Worm (Caenorhabditis elegans) whole organism, L1 larva: ENCODE data around the gene B0507.1.

Experiments
- C34B4.2 ChIP-seq: sonication (generic microtip); optimal IDR thresholded peaks from 2 replicates; lab custom pipeline; 2017; ENCODE audit warnings: mild to moderate bottlenecking, missing genetic modification characterization, missing compliant biosample characterization
- alr-1 ChIP-seq: fragments of 200-800 bp; sonication (Bioruptor generic); optimal IDR thresholded peaks from 2 replicates; lab custom pipeline; 2018; ENCODE audit warnings: borderline replicate concordance, mild to moderate bottlenecking, missing genetic modification characterization, missing compliant biosample characterization
- aly-2 ChIP-seq: fragments of 150-350 bp; optimal IDR thresholded peaks from 2 replicates; lab custom pipeline; 2014; ENCODE audit warnings: missing biosample characterization, missing genetic modification characterization
- blmp-1 ChIP-seq: fragments of 150-350 bp; optimal IDR thresholded peaks from 2 replicates; lab custom pipeline; 2014; ENCODE audit warnings: missing biosample characterization, missing genetic modification characterization
- ceh-63 ChIP-seq: fragments of 200-800 bp; sonication (Bioruptor generic); optimal IDR thresholded peaks from 2 replicates; lab custom pipeline; 2018; ENCODE audit warnings: mild to moderate bottlenecking, missing genetic modification characterization, missing compliant biosample characterization
- ceh-82 ChIP-seq, 3 experiments: fragments of 150-350 bp in 1 of 3; sonication (generic microtip) in 2 of 3; optimal IDR thresholded peaks; 2 replicates each; lab custom pipeline; 2014 to 2017; ENCODE audit warnings: missing biosample characterization in 3 of 3, missing genetic modification characterization in 3 of 3
- efl-1 ChIP-seq, 4 experiments: fragments of 150-350 bp; optimal IDR thresholded peaks in 3 of 4; peaks in 1 of 4; 1 replicate in 1 of 4; 2 replicates in 3 of 4; lab custom pipeline; 2014; ENCODE audit warnings: missing biosample characterization in 2 of 4, missing genetic modification characterization in 2 of 4, missing genetic modification reagents in 2 of 4
- egl-13 ChIP-seq: sonication (generic microtip); optimal IDR thresholded peaks from 2 replicates; lab custom pipeline; 2016; ENCODE audit warnings: missing genotype, missing genetic modification reagents, missing genetic modification characterization, missing compliant biosample characterization
- egl-27 ChIP-seq, 2 experiments: fragments of 150-350 bp in 1 of 2; sonication (generic microtip); optimal IDR thresholded peaks; 3 replicates each; lab custom pipeline; 2017 to 2018; ENCODE audit warnings: missing biosample characterization in 2 of 2, missing genetic modification characterization in 2 of 2, missing genetic modification reagents in 2 of 2
- fkh-10 ChIP-seq: sonication (generic microtip); optimal IDR thresholded peaks from 2 replicates; lab custom pipeline; 2017; ENCODE audit warnings: missing biosample characterization, missing genetic modification reagents, missing genetic modification characterization
- fkh-8 ChIP-seq: sonication (generic microtip); optimal IDR thresholded peaks from 2 replicates; lab custom pipeline; 2016; ENCODE audit warnings: mild to moderate bottlenecking, missing genetic modification characterization, missing compliant biosample characterization
- fos-1 ChIP-seq: fragments of 150-350 bp; optimal IDR thresholded peaks from 2 replicates; lab custom pipeline; 2014; ENCODE audit warnings: missing biosample characterization, missing genetic modification characterization
- grh-1 ChIP-seq: fragments of 200-800 bp; sonication (Bioruptor generic); IDR thresholded peaks from 2 replicates; pipeline ENCODE4 v1.3.6; 2022; ENCODE audit warnings: missing genetic modification reagents, missing genetic modification characterization, missing compliant biosample characterization
- hlh-17 ChIP-seq: fragments of 200-800 bp; sonication (Bioruptor generic); optimal IDR thresholded peaks from 2 replicates; lab custom pipeline; 2018; ENCODE audit warnings: missing genetic modification characterization, mild to moderate bottlenecking, missing compliant biosample characterization, moderate library complexity, borderline replicate concordance
- hlh-4 ChIP-seq: sonication (generic microtip); optimal IDR thresholded peaks from 2 replicates; lab custom pipeline; 2016; ENCODE audit warnings: mild to moderate bottlenecking, missing genetic modification characterization, missing compliant biosample characterization
- hpl-2 ChIP-seq: fragments of 150-350 bp; optimal IDR thresholded peaks from 2 replicates; lab custom pipeline; 2014; ENCODE audit warnings: missing biosample characterization, missing genetic modification reagents, missing genetic modification characterization
- jun-1 ChIP-seq: fragments of 150-350 bp; optimal IDR thresholded peaks from 2 replicates; lab custom pipeline; 2014; ENCODE audit warnings: missing biosample characterization, missing genetic modification reagents, missing genetic modification characterization
- lin-13 ChIP-seq: fragments of 150-350 bp; optimal IDR thresholded peaks from 2 replicates; lab custom pipeline; 2014; ENCODE audit warnings: missing biosample characterization, missing genetic modification reagents, missing genetic modification characterization
- lin-14 ChIP-seq: fragments of 200-800 bp; sonication (Bioruptor generic); optimal IDR thresholded peaks from 2 replicates; lab custom pipeline; 2018; ENCODE audit warnings: mild to moderate bottlenecking, missing genetic modification characterization, moderate library complexity, missing compliant biosample characterization
- lsy-2 ChIP-seq, 2 experiments: fragments of 150-350 bp; optimal IDR thresholded peaks; 2 replicates each; lab custom pipeline; 2014; ENCODE audit warnings: missing biosample characterization in 2 of 2, missing genetic modification characterization in 2 of 2
- mab-9 ChIP-seq: fragments of 200-800 bp; sonication (Bioruptor generic); IDR thresholded peaks from 2 replicates; pipeline ENCODE4 v1.3.6; 2022; ENCODE audit warnings: missing genetic modification reagents, missing genetic modification characterization, missing compliant biosample characterization
- mdl-1 ChIP-seq, 2 experiments: fragments of 150-350 bp; optimal IDR thresholded peaks; 2 replicates each; lab custom pipeline; 2014 to 2017; ENCODE audit warnings: missing biosample characterization in 2 of 2, missing genetic modification characterization in 2 of 2, inconsistent platforms in 1 of 2
- mep-1 ChIP-seq: fragments of 150-350 bp; optimal IDR thresholded peaks from 2 replicates; lab custom pipeline; 2014; ENCODE audit warnings: missing biosample characterization, missing genetic modification characterization
- nhr-11 ChIP-seq: fragments of 150-350 bp; optimal IDR thresholded peaks from 2 replicates; lab custom pipeline; 2014; ENCODE audit warnings: missing biosample characterization, missing genetic modification characterization
- nhr-12 ChIP-seq: sonication (generic microtip); optimal IDR thresholded peaks from 2 replicates; lab custom pipeline; 2017; ENCODE audit warnings: missing biosample characterization, missing genetic modification characterization
- nhr-71 ChIP-seq: sonication (generic microtip); optimal IDR thresholded peaks from 2 replicates; lab custom pipeline; 2016; ENCODE audit warnings: mild to moderate bottlenecking, missing genetic modification characterization, moderate library complexity, missing compliant biosample characterization
- nhr-76 ChIP-seq: sonication (generic microtip); optimal IDR thresholded peaks from 2 replicates; lab custom pipeline; 2017; ENCODE audit warnings: missing biosample characterization, missing genetic modification characterization
- pag-3 ChIP-seq: sonication (generic microtip); optimal IDR thresholded peaks from 2 replicates; lab custom pipeline; 2017; ENCODE audit warnings: missing genetic modification characterization, mild to moderate bottlenecking, missing compliant biosample characterization, antibody characterized with exemption, borderline replicate concordance; ENCODE audit not compliant: insufficient read depth
- rnt-1 ChIP-seq: sonication (generic microtip); optimal IDR thresholded peaks from 2 replicates; lab custom pipeline; 2016; ENCODE audit warnings: mild to moderate bottlenecking, missing genetic modification characterization, moderate library complexity, missing compliant biosample characterization
- snpc-4 ChIP-seq: fragments of 150-350 bp; optimal IDR thresholded peaks from 2 replicates; lab custom pipeline; 2014; ENCODE audit warnings: missing biosample characterization, missing genetic modification characterization
- snu-23 ChIP-seq: sonication (generic microtip); optimal IDR thresholded peaks from 2 replicates; lab custom pipeline; 2016; ENCODE audit warnings: missing genetic modification characterization, missing compliant biosample characterization
- sox-4 ChIP-seq: sonication (generic microtip); optimal IDR thresholded peaks from 2 replicates; lab custom pipeline; 2016; ENCODE audit warnings: missing genetic modification characterization, missing compliant biosample characterization
- sptf-1 ChIP-seq: fragments of 150-350 bp; optimal IDR thresholded peaks from 2 replicates; lab custom pipeline; 2014; ENCODE audit warnings: missing biosample characterization, missing genetic modification characterization
- sup-37 ChIP-seq: fragments of 200-800 bp; sonication (Bioruptor generic); optimal IDR thresholded peaks from 2 replicates; lab custom pipeline; 2018; ENCODE audit warnings: mild to moderate bottlenecking, missing genetic modification characterization, missing compliant biosample characterization
- swsn-7 ChIP-seq: sonication (generic microtip); optimal IDR thresholded peaks from 2 replicates; lab custom pipeline; 2016; ENCODE audit warnings: missing genetic modification characterization, missing compliant biosample characterization
- tlp-1 ChIP-seq: fragments of 150-350 bp; optimal IDR thresholded peaks from 2 replicates; lab custom pipeline; 2014; ENCODE audit warnings: missing biosample characterization, missing genetic modification characterization
- unc-130 ChIP-seq: fragments of 150-350 bp; optimal IDR thresholded peaks from 2 replicates; lab custom pipeline; 2017; ENCODE audit warnings: missing biosample characterization, missing genetic modification characterization, inconsistent platforms
- unc-30 ChIP-seq: sonication (generic microtip); optimal IDR thresholded peaks from 2 replicates; lab custom pipeline; 2017; ENCODE audit warnings: missing biosample characterization, missing genetic modification characterization
- unc-62 ChIP-seq: fragments of 150-350 bp; optimal IDR thresholded peaks from 2 replicates; lab custom pipeline; 2014; ENCODE audit warnings: missing biosample characterization, missing genetic modification reagents, missing genetic modification characterization
- unc-86 ChIP-seq: sonication (generic microtip); optimal IDR thresholded peaks from 2 replicates; lab custom pipeline; 2016; ENCODE audit warnings: missing genetic modification characterization, missing compliant biosample characterization
- unc-98 ChIP-seq: fragments of 200-800 bp; sonication (Bioruptor generic); IDR thresholded peaks from 2 replicates; pipeline ENCODE4 v1.3.6; 2022; ENCODE audit warnings: missing genetic modification characterization, missing compliant biosample characterization
- vab-15 ChIP-seq: sonication (generic microtip); optimal IDR thresholded peaks from 2 replicates; lab custom pipeline; 2017; ENCODE audit warnings: missing genotype, mild to moderate bottlenecking, missing genetic modification characterization, missing compliant biosample characterization
- xbp-1 ChIP-seq: sonication (generic microtip); optimal IDR thresholded peaks from 2 replicates; lab custom pipeline; 2016; ENCODE audit warnings: missing genetic modification characterization, missing compliant biosample characterization
- zip-4 ChIP-seq: fragments of 200-800 bp; sonication (Bioruptor generic); optimal IDR thresholded peaks from 2 replicates; lab custom pipeline; 2018; ENCODE audit warnings: mild to moderate bottlenecking, missing genetic modification characterization, moderate library complexity, missing compliant biosample characterization
- ztf-11 ChIP-seq, 2 experiments: sonication (generic microtip); optimal IDR thresholded peaks; 2 replicates each; lab custom pipeline; 2016 to 2017; ENCODE audit warnings: missing genetic modification characterization in 2 of 2, missing biosample characterization in 1 of 2, missing compliant biosample characterization in 1 of 2
- ztf-4 ChIP-seq: fragments of 150-350 bp; optimal IDR thresholded peaks from 2 replicates; lab custom pipeline; 2014; ENCODE audit warnings: missing biosample characterization, missing genetic modification characterization

Gene B0507.1

ce11 chrV:8799293-8799812, 23.0 kb downstream of the B0507.1 start:
- TF ChIP-seq lsy-2 (tag; optimal IDR thresholded peaks at IDR 0.05; lab: Kevin White, UChicago) (peak in 1 of 2 experiments; percentile 13), jun-1 (no peak), lin-14 (GFP tag; lab: Kevin White, UChicago) (peak; percentile 30), blmp-1 (tag; lab: Kevin White, UChicago) (peak; percentile 30)

ce11 chrV:8800978-8801559, 24.7 kb downstream of the B0507.1 start, which contains the start of gene magu-2:
Gene magu-2, minus strand, starts transcription at chrV:8801028.
- TF ChIP-seq unc-30 (tag; lab: Kevin White, UChicago) (no peak), lin-14 (GFP tag; lab: Kevin White, UChicago) (peak; percentile 55), efl-1 (optimal IDR thresholded peaks at IDR 0.05; lab: Kevin White, UChicago) (no peak), efl-1 (GFP tag; optimal IDR thresholded peaks at IDR 0.05 in 1 of 2; lab: Kevin White, UChicago) (no peak), egl-13 (no peak), nhr-71 (tag; lab: Kevin White, UChicago) (no peak), fkh-10 (GFP tag; lab: Kevin White, UChicago) (peak; percentile 84)

- TF ChIP-seq jun-1: no peak
- no peak for TF ChIP-seq mep-1
- peak; percentile 5 for TF ChIP-seq nhr-11 (tag; lab: Kevin White, UChicago)
- TF ChIP-seq mdl-1 (tag; optimal IDR thresholded peaks at IDR 0.05; lab: Kevin White, UChicago): no peak
- TF ChIP-seq hlh-17: no peak
- TF ChIP-seq efl-1 (optimal IDR thresholded peaks at IDR 0.05; lab: Kevin White, UChicago): peak in 1 of 2 experiments; percentile 3
- TF ChIP-seq efl-1 (GFP tag; optimal IDR thresholded peaks at IDR 0.05 in 1 of 2; lab: Kevin White, UChicago): no peak
- TF ChIP-seq hlh-4 (tag; lab: Kevin White, UChicago): no peak
- TF ChIP-seq tlp-1 (tag; lab: Kevin White, UChicago): no peak
- TF ChIP-seq sox-4: no peak
- no peak for TF ChIP-seq nhr-76 (tag; lab: Kevin White, UChicago)
- TF ChIP-seq nhr-12 (tag; lab: Kevin White, UChicago): no peak
- TF ChIP-seq aly-2: no peak
- TF ChIP-seq alr-1 (tag; lab: Kevin White, UChicago): no peak
- TF ChIP-seq swsn-7: peak; percentile 8
- TF ChIP-seq rnt-1 (tag; lab: Kevin White, UChicago): peak; percentile 56
- TF ChIP-seq hpl-2: no peak
- no peak for TF ChIP-seq sup-37
- no peak for TF ChIP-seq fos-1 (tag; lab: Kevin White, UChicago)
- TF ChIP-seq xbp-1 (tag; lab: Kevin White, UChicago): no peak
- no peak for TF ChIP-seq blmp-1 (tag; lab: Kevin White, UChicago)
- TF ChIP-seq ztf-11 (tag; optimal IDR thresholded peaks at IDR 0.05; lab: Kevin White, UChicago): no peak
- TF ChIP-seq snpc-4 (tag; lab: Kevin White, UChicago): no peak
- TF ChIP-seq unc-98: no peak
- TF ChIP-seq lin-14 (GFP tag; lab: Kevin White, UChicago): peak; percentile 89
- no peak for TF ChIP-seq egl-27 (tag; optimal IDR thresholded peaks at IDR 0.05; lab: Kevin White, UChicago)
- TF ChIP-seq unc-130: no peak
- TF ChIP-seq fkh-10 (GFP tag; lab: Kevin White, UChicago): no peak
- TF ChIP-seq pag-3 (tag; lab: Kevin White, UChicago): no peak
- no peak for TF ChIP-seq ceh-82 (tag; optimal IDR thresholded peaks at IDR 0.05; lab: Kevin White, UChicago)
- TF ChIP-seq vab-15 (tag; lab: Kevin White, UChicago): no peak
- no peak for TF ChIP-seq unc-86 (tag; lab: Kevin White, UChicago)
- TF ChIP-seq ceh-63 (GFP tag; lab: Kevin White, UChicago): no peak
- no peak for TF ChIP-seq C34B4.2 (tag; lab: Kevin White, UChicago)
- no peak for TF ChIP-seq mab-9
- TF ChIP-seq fkh-8 (tag; lab: Kevin White, UChicago): no peak
- TF ChIP-seq snu-23 (GFP tag; lab: Kevin White, UChicago): peak; percentile 27
- TF ChIP-seq lin-13: no peak
- TF ChIP-seq sptf-1 (tag; lab: Kevin White, UChicago): no peak
- TF ChIP-seq grh-1: no peak
- TF ChIP-seq zip-4 (GFP tag; lab: Kevin White, UChicago): no peak
- no peak for TF ChIP-seq ztf-4 (tag; lab: Kevin White, UChicago)
- TF ChIP-seq unc-62 (GFP tag; lab: Kevin White, UChicago): no peak
Measured at ce11 chrV:8802252-8802651, 25.9 kb downstream of the B0507.1 start.
